Worm (Caenorhabditis elegans) whole organism, early embryonic: Measurements from ENCODE around the gene srsx-15.

Experiments used
- B0310.2 ChIP-seq: sonication (generic microtip); optimal IDR thresholded peaks from 2 replicates; lab custom pipeline; 2016; ENCODE audit warnings: mild to moderate bottlenecking, missing genetic modification characterization, missing compliant biosample characterization
- F13C5.2 ChIP-seq: sonication (generic microtip); optimal IDR thresholded peaks from 2 replicates; lab custom pipeline; 2017; ENCODE audit warnings: mild to moderate bottlenecking, missing genetic modification characterization, inconsistent platforms, missing compliant biosample characterization
- aly-1 ChIP-seq: sonication (generic microtip); optimal IDR thresholded peaks from 2 replicates; lab custom pipeline; 2016; ENCODE audit warnings: missing genetic modification characterization, missing compliant biosample characterization
- ama-1 ChIP-seq: fragments of 150-350 bp; optimal IDR thresholded peaks from 2 replicates; lab custom pipeline; 2014
- ceh-13 ChIP-seq: fragments of 200-800 bp; sonication (Bioruptor generic); optimal IDR thresholded peaks from 2 replicates; lab custom pipeline; 2018; ENCODE audit warnings: mild to moderate bottlenecking, missing genetic modification characterization, missing compliant biosample characterization
- ceh-36 ChIP-seq: sonication (generic microtip); optimal IDR thresholded peaks from 2 replicates; lab custom pipeline; 2016; ENCODE audit warnings: missing genetic modification characterization, inconsistent platforms, missing compliant biosample characterization
- ets-7 ChIP-seq: sonication (generic microtip); optimal IDR thresholded peaks from 2 replicates; lab custom pipeline; 2016; ENCODE audit warnings: missing genotype, missing genetic modification characterization, missing compliant biosample characterization
- flt-1 ChIP-seq: fragments of 200-800 bp; sonication (Bioruptor generic); IDR thresholded peaks from 2 replicates; pipeline ENCODE4 v1.3.6; 2022; ENCODE audit warnings: missing genetic modification characterization, missing compliant biosample characterization
- hmbx-1 ChIP-seq: sonication (generic microtip); optimal IDR thresholded peaks from 2 replicates; lab custom pipeline; 2016; ENCODE audit warnings: mild to moderate bottlenecking, missing genetic modification characterization, missing compliant biosample characterization
- hmg-4 ChIP-seq: fragments of 200-800 bp; sonication (Bioruptor generic); optimal IDR thresholded peaks from 2 replicates; lab custom pipeline; 2018; ENCODE audit warnings: mild to moderate bottlenecking, missing genetic modification characterization, missing compliant biosample characterization
- hnd-1 ChIP-seq: sonication (generic microtip); optimal IDR thresholded peaks from 2 replicates; lab custom pipeline; 2016; ENCODE audit warnings: missing genetic modification characterization, missing compliant biosample characterization
- pes-1 ChIP-seq: fragments of 200-800 bp; sonication (Bioruptor generic); IDR thresholded peaks from 2 replicates; pipeline ENCODE4 v1.3.6; 2022; ENCODE audit warnings: missing genetic modification reagents, missing genetic modification characterization, missing compliant biosample characterization
- scrt-1 ChIP-seq: fragments of 200-800 bp; sonication (Bioruptor generic); IDR thresholded peaks from 2 replicates; pipeline ENCODE4 v1.3.6; 2022; ENCODE audit warnings: missing genetic modification characterization, missing compliant biosample characterization
- sea-1 ChIP-seq: fragments of 200-800 bp; sonication (Bioruptor generic); conservative IDR thresholded peaks from 2 replicates; pipeline ENCODE4 v1.3.6; 2022; ENCODE audit warnings: missing genetic modification characterization, missing compliant biosample characterization
- tbx-11 ChIP-seq: fragments of 200-800 bp; sonication (Bioruptor generic); IDR thresholded peaks from 2 replicates; pipeline ENCODE4 v1.3.6; 2022; ENCODE audit warnings: missing genetic modification characterization, missing compliant biosample characterization
- tbx-37 ChIP-seq: fragments of 200-800 bp; sonication (Bioruptor generic); conservative IDR thresholded peaks from 2 replicates; pipeline ENCODE4 v1.3.6; 2022; ENCODE audit warnings: missing genetic modification reagents, missing genetic modification characterization, missing compliant biosample characterization
- tra-4 ChIP-seq: sonication (generic microtip); optimal IDR thresholded peaks from 2 replicates; lab custom pipeline; 2017; ENCODE audit warnings: missing genetic modification characterization, missing compliant biosample characterization

Gene srsx-15

ce11 chrIV:5598515-5599132 is 25.0 kb downstream of the srsx-15 start:
- TF ChIP-seq B0310.2, result no peak
- TF ChIP-seq hmbx-1, result no peak
- no peak for TF ChIP-seq tbx-11
- no peak for TF ChIP-seq tbx-37 (GFP tag; lab: Robert Waterston, UW)
- TF ChIP-seq F13C5.2 (tag; lab: Kevin White, UChicago), result no peak
- no peak for TF ChIP-seq hmg-4 (GFP tag; lab: Kevin White, UChicago)
- TF ChIP-seq ceh-36, result no peak
- no peak for TF ChIP-seq ets-7 (tag; lab: Kevin White, UChicago)
- no peak for TF ChIP-seq sea-1 (GFP tag; lab: Robert Waterston, UW)
- no peak for TF ChIP-seq ama-1
- no peak for TF ChIP-seq scrt-1 (GFP tag; lab: Robert Waterston, UW)
- no peak for TF ChIP-seq flt-1
- no peak for TF ChIP-seq aly-1 (tag; lab: Kevin White, UChicago)
- TF ChIP-seq hnd-1, result no peak
- no peak for TF ChIP-seq tra-4 (tag; lab: Kevin White, UChicago)
- no peak for TF ChIP-seq ceh-13 (GFP tag; lab: Kevin White, UChicago)
- TF ChIP-seq pes-1 (GFP tag; lab: Robert Waterston, UW), result no peak

- TF ChIP-seq ceh-36 (peak; percentile 21), pes-1 (GFP tag; lab: Robert Waterston, UW) (no peak)
Measured at ce11 chrIV:5595567-5595966, 28.1 kb downstream of the srsx-15 start.

ce11 chrIV:5593804-5594214 is 29.8 kb downstream of the srsx-15 start:
- TF ChIP-seq F13C5.2 (tag; lab: Kevin White, UChicago) (no peak), pes-1 (GFP tag; lab: Robert Waterston, UW) (no peak), scrt-1 (GFP tag; lab: Robert Waterston, UW) (0 out of 2 replicates have a peak, but pooled peaks have one; percentile 11), tbx-37 (GFP tag; lab: Robert Waterston, UW) (no peak)

ce11 chrIV:5592956-5593355 is 30.7 kb downstream of the srsx-15 start:
- TF ChIP-seq hnd-1, result no peak
- TF ChIP-seq ceh-13 (GFP tag; lab: Kevin White, UChicago), result no peak
- TF ChIP-seq B0310.2, result no peak
- TF ChIP-seq ceh-36, result no peak
- TF ChIP-seq ets-7 (tag; lab: Kevin White, UChicago), result no peak
- no peak for TF ChIP-seq sea-1 (GFP tag; lab: Robert Waterston, UW)
- no peak for TF ChIP-seq hmg-4 (GFP tag; lab: Kevin White, UChicago)
- no peak for TF ChIP-seq aly-1 (tag; lab: Kevin White, UChicago)
- TF ChIP-seq tbx-37 (GFP tag; lab: Robert Waterston, UW), result no peak
- no peak for TF ChIP-seq pes-1 (GFP tag; lab: Robert Waterston, UW)
- TF ChIP-seq flt-1, result no peak
- TF ChIP-seq scrt-1 (GFP tag; lab: Robert Waterston, UW), result no peak
- no peak for TF ChIP-seq tra-4 (tag; lab: Kevin White, UChicago)
- no peak for TF ChIP-seq tbx-11
- no peak for TF ChIP-seq F13C5.2 (tag; lab: Kevin White, UChicago)
- no peak for TF ChIP-seq hmbx-1
- no peak for TF ChIP-seq ama-1

- no peak for TF ChIP-seq hmg-4 (GFP tag; lab: Kevin White, UChicago)
- TF ChIP-seq aly-1 (tag; lab: Kevin White, UChicago), result no peak
- no peak for TF ChIP-seq flt-1
- TF ChIP-seq tra-4 (tag; lab: Kevin White, UChicago), result no peak
- no peak for TF ChIP-seq ceh-36
- no peak for TF ChIP-seq tbx-37 (GFP tag; lab: Robert Waterston, UW)
- TF ChIP-seq hnd-1, result no peak
- TF ChIP-seq pes-1 (GFP tag; lab: Robert Waterston, UW), result no peak
Measured at ce11 chrIV:5591134-5591533, 32.5 kb downstream of the srsx-15 start.

ce11 chrIV:5590120-5590519 is 33.5 kb downstream of the srsx-15 start:
- TF ChIP-seq hnd-1 (no peak), ceh-13 (GFP tag; lab: Kevin White, UChicago) (no peak)

ce11 chrIV:5587964-5588860 is 35.4 kb downstream of the srsx-15 start:
- TF ChIP-seq B0310.2, result no peak
- TF ChIP-seq hmg-4 (GFP tag; lab: Kevin White, UChicago), result no peak
- TF ChIP-seq tbx-37 (GFP tag; lab: Robert Waterston, UW), result no peak
- TF ChIP-seq flt-1, result no peak
- no peak for TF ChIP-seq ama-1
- no peak for TF ChIP-seq aly-1 (tag; lab: Kevin White, UChicago)

ce11 chrIV:5586320-5586720 is 37.3 kb downstream of the srsx-15 start:
- TF ChIP-seq scrt-1 (GFP tag; lab: Robert Waterston, UW) (no peak), tbx-37 (GFP tag; lab: Robert Waterston, UW) (no peak), sea-1 (GFP tag; lab: Robert Waterston, UW) (no peak)
